Fruit fly (Drosophila melanogaster) whole organism, prepupa: ENCODE measurements around the gene CG15625.

ENCODE experiments used
- Blimp-1 ChIP-seq: fragments of 200-800 bp; sonication (Bioruptor generic); optimal IDR thresholded peaks from 3 replicates; lab custom pipeline; 2017; ENCODE audit warnings: missing biosample characterization, missing genetic modification characterization, mild to moderate bottlenecking, moderate library complexity, missing genetic modification reagents
- CG8119 ChIP-seq: fragments of 200-800 bp; sonication (Bioruptor generic); IDR thresholded peaks from 3 replicates; pipeline ENCODE4 v1.3.6; 2022; ENCODE audit warnings: missing biosample characterization, missing genetic modification characterization
- Eip93F ChIP-seq: fragments of 200-800 bp; sonication (Bioruptor generic); optimal IDR thresholded peaks from 2 replicates; lab custom pipeline; 2016; ENCODE audit warnings: missing biosample characterization, mild to moderate bottlenecking, missing genetic modification characterization
- Ets21C ChIP-seq: fragments of 200-800 bp; sonication (Bioruptor generic); optimal IDR thresholded peaks from 3 replicates; lab custom pipeline; 2016; ENCODE audit warnings: missing biosample characterization, missing genetic modification characterization
- Sox102F ChIP-seq: fragments of 200-800 bp; sonication (Bioruptor generic); optimal IDR thresholded peaks from 2 replicates; lab custom pipeline; 2016; ENCODE audit warnings: missing biosample characterization, mild to moderate bottlenecking, missing genetic modification characterization

DNA sequence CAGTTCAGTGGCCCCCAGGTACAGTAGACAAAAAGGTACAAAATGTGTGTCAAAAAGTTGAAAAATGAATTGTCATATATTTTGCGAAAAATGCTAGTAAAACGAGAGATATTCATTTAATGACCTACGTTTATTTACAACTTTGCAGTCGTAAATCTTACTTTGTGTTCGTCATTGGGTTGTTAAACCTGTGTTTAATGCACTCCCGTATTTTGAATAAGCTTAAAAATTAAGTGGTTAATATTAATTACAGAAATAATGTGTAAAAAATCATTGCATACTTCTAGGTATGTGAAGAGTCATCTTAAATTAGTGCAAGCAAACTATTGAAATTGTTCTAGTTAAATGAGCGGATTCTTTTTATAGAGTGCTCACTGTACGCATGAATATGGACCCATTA, 1.3 kb upstream of the CG15625 start:
- TF ChIP-seq CG8119 (GFP tag; lab: Robert Waterston, UW) (no peak), Blimp-1 (GFP tag; lab: Kevin White, UChicago) (no peak), Eip93F (GFP tag; lab: Kevin White, UChicago) (no peak), Ets21C (GFP tag; lab: Kevin White, UChicago) (no peak), Sox102F (GFP tag; lab: Kevin White, UChicago) (no peak)
